Fruit fly (Drosophila melanogaster) whole organism, adult: ENCODE measurements around the gene CG8925.
"Not testable (repeated sequence)": the region's sequence is repeated elsewhere in the genome, so short reads cannot be mapped to it uniquely, and the experiment has no call there.

Experiments
- CG11617 ChIP-seq: fragments of 200-800 bp; sonication (Bioruptor generic); optimal IDR thresholded peaks from 2 replicates; lab custom pipeline; 2017; ENCODE audit warnings: mild to moderate bottlenecking, missing biosample characterization, missing genetic modification reagents, missing genetic modification characterization
- CG12768 ChIP-seq: fragments of 200-800 bp; sonication (Bioruptor generic); optimal IDR thresholded peaks from 2 replicates; lab custom pipeline; 2017; ENCODE audit warnings: missing biosample characterization, missing genetic modification characterization, mild to moderate bottlenecking, moderate library complexity, missing genetic modification reagents
- CG14711 ChIP-seq: fragments of 200-800 bp; sonication (Bioruptor generic); optimal IDR thresholded peaks from 2 replicates; lab custom pipeline; 2018; ENCODE audit warnings: missing biosample characterization, mild to moderate bottlenecking, missing genetic modification characterization, moderate library complexity
- CG1620 ChIP-seq: fragments of 200-800 bp; sonication (Bioruptor generic); optimal IDR thresholded peaks from 2 replicates; lab custom pipeline; 2016; ENCODE audit warnings: missing biosample characterization, missing genetic modification characterization
- CG33017 ChIP-seq: fragments of 200-800 bp; sonication (Bioruptor generic); optimal IDR thresholded peaks from 2 replicates; lab custom pipeline; 2018; ENCODE audit warnings: missing biosample characterization, mild to moderate bottlenecking, missing genetic modification characterization, moderate library complexity
- CG5204 ChIP-seq: fragments of 200-800 bp; sonication (Bioruptor generic); optimal IDR thresholded peaks from 2 replicates; lab custom pipeline; 2016; ENCODE audit warnings: missing biosample characterization, missing genetic modification characterization
- CG7045 ChIP-seq: fragments of 200-800 bp; sonication (Bioruptor generic); optimal IDR thresholded peaks from 2 replicates; lab custom pipeline; 2017; ENCODE audit warnings: missing biosample characterization, mild to moderate bottlenecking, missing genetic modification characterization
- CG7101 ChIP-seq: fragments of 200-800 bp; sonication (Bioruptor generic); optimal IDR thresholded peaks from 2 replicates; lab custom pipeline; 2018; ENCODE audit warnings: missing biosample characterization, mild to moderate bottlenecking, missing genetic modification characterization, moderate library complexity
- Clk ChIP-seq: fragments of 200-800 bp; sonication (Bioruptor generic); optimal IDR thresholded peaks from 2 replicates; lab custom pipeline; 2017; ENCODE audit warnings: missing biosample characterization, missing genetic modification characterization
- Crg-1 ChIP-seq: fragments of 200-800 bp; sonication (Bioruptor generic); optimal IDR thresholded peaks from 2 replicates; lab custom pipeline; 2016; ENCODE audit warnings: missing biosample characterization, missing genetic modification characterization
- Hr96 ChIP-seq: fragments of 200-800 bp; sonication (Bioruptor generic); optimal IDR thresholded peaks from 2 replicates; lab custom pipeline; 2016; ENCODE audit warnings: missing biosample characterization, missing genetic modification characterization
- Mnt ChIP-seq: fragments of 200-800 bp; sonication (Bioruptor generic); optimal IDR thresholded peaks from 2 replicates; lab custom pipeline; 2016; ENCODE audit warnings: missing biosample characterization, mild to moderate bottlenecking, missing genetic modification characterization
- bab1 ChIP-seq: fragments of 200-800 bp; sonication (Bioruptor generic); optimal IDR thresholded peaks from 3 replicates; lab custom pipeline; 2019; ENCODE audit warnings: missing biosample characterization, mild to moderate bottlenecking, missing genetic modification characterization, moderate library complexity
- cic ChIP-seq: fragments of 200-800 bp; sonication (Bioruptor generic); optimal IDR thresholded peaks from 2 replicates; lab custom pipeline; 2017; ENCODE audit warnings: missing biosample characterization, mild to moderate bottlenecking, missing genetic modification characterization, moderate library complexity
- cnc ChIP-seq, 2 experiments: fragments of >200 bp; optimal IDR thresholded peaks; 2 replicates each; lab custom pipeline; 2017
- kay ChIP-seq: fragments of 200-800 bp; sonication (Bioruptor generic); peaks from one replicate; lab custom pipeline; 2016; ENCODE audit warnings: missing biosample characterization, missing genetic modification characterization, borderline replicate concordance
- ovo ChIP-seq: fragments of 200-800 bp; sonication (Bioruptor generic); optimal IDR thresholded peaks from 2 replicates; lab custom pipeline; 2016; ENCODE audit warnings: missing biosample characterization, missing genetic modification characterization
- pad ChIP-seq: fragments of 200-800 bp; sonication (Bioruptor generic); optimal IDR thresholded peaks from 3 replicates; lab custom pipeline; 2017; ENCODE audit warnings: missing biosample characterization, missing genetic modification characterization, mild to moderate bottlenecking, moderate library complexity, missing genetic modification reagents
- tj ChIP-seq: fragments of 200-800 bp; sonication (Bioruptor generic); optimal IDR thresholded peaks from 3 replicates; lab custom pipeline; 2017; ENCODE audit warnings: missing biosample characterization, mild to moderate bottlenecking, missing genetic modification characterization, moderate library complexity
- toe ChIP-seq: fragments of 200-800 bp; sonication (Bioruptor generic); optimal IDR thresholded peaks from 2 replicates; lab custom pipeline; 2016; ENCODE audit warnings: missing biosample characterization, missing genetic modification characterization

CG8925 gene

DNA sequence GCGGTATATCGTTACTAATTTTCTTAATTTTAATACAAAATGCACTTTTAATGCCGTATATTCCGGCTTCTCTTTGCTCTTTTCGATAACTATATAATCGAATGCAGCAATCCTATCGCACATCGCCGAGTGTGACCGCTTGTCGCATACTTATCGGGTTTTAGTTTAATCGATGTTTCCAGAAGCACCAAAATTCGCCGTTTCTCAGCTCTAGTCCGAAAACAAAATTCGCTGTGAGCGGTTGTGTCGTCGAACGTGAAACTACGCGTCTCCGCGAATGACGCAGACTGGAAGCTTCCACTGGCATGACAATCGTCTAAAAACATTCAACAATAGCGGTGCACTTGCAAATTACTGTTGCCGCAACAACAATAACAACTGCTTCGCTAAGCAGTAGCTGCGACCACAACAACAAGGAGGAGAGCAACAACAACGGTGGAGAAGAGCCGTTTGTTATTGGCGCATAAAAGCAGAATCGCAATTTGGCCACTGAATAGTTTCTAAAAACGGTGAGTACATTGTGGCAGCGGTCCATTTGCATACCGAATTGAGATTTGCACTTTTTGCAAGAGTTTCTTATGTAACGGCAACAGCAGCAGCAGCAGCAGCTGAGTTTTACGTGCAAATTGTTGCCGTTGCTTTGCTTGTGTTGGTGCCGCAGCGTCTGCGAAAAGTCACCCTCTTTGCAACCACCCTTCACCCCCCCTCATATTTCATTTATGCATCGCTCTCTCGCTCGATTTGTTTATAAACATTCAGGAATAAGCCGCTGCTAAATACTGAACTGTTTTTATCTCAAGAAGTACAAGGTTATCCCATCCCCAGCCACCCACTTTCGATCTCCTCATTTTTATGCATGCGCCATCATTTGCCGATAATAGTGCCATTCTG is 15.2 kb downstream of the CG8925 start, which contains the start of gene sra:
Gene sra (plus strand): TSS at position 209 of the 891 bp plus-strand sequence.
- TF ChIP-seq bab1: peak; percentile 80
- TF ChIP-seq Hr96: no peak
- no peak for TF ChIP-seq CG7045 (GFP tag; lab: Kevin White, UChicago)
- peak; percentile 22 for TF ChIP-seq pad (GFP tag; lab: Kevin White, UChicago)
- peak; percentile 44 for TF ChIP-seq Crg-1 (GFP tag; lab: Kevin White, UChicago)
- peak; percentile 62 for TF ChIP-seq CG11617 (GFP tag; lab: Kevin White, UChicago)
- peak; percentile 29 for TF ChIP-seq CG1620
- peak; percentile 36 for TF ChIP-seq CG33017
- no peak for TF ChIP-seq Clk (GFP tag; lab: Kevin White, UChicago)
- peak; percentile 27 for TF ChIP-seq ovo (GFP tag; lab: Kevin White, UChicago)
- peak; percentile 31 for TF ChIP-seq CG7101 (tag; lab: Kevin White, UChicago)
- TF ChIP-seq cnc (optimal IDR thresholded peaks at IDR 0.05; lab: Kevin White, UChicago): no peak
- TF ChIP-seq CG5204 (GFP tag; lab: Kevin White, UChicago): no peak
- TF ChIP-seq CG14711 (tag; lab: Kevin White, UChicago): peak; percentile 39
- no peak for TF ChIP-seq kay (GFP tag; lab: Kevin White, UChicago)
- peak; percentile 66 for TF ChIP-seq Mnt (GFP tag; lab: Kevin White, UChicago)
- TF ChIP-seq tj (GFP tag; lab: Kevin White, UChicago): peak; percentile 71
- no peak for TF ChIP-seq CG12768 (GFP tag; lab: Kevin White, UChicago)
- TF ChIP-seq toe (GFP tag; lab: Kevin White, UChicago): no peak
- TF ChIP-seq cic (GFP tag; lab: Kevin White, UChicago): peak; percentile 37

DNA sequence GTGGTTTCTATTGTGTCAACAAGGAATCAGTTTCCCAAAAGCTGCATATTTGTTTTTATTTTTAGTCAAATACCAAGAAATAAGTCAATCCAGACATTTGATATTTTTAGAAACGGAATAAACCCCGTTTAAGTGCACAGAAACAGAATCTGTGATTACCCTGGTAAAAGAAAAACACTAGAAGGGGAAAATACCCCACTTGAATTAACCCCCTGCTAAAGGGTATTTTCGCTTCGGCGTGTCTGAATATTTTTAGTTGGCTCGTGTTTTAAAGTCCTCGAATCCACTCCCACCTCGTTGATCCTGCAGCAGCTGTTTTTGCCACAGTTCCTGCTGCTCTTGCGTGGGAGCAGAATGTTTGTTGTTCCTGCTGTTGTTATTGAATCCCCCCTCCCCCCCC is 15.9 kb downstream of the CG8925 start:
- TF ChIP-seq Clk (GFP tag; lab: Kevin White, UChicago): no peak
- TF ChIP-seq cic (GFP tag; lab: Kevin White, UChicago): no peak
- TF ChIP-seq kay (GFP tag; lab: Kevin White, UChicago): no peak
- no peak for TF ChIP-seq cnc (optimal IDR thresholded peaks at IDR 0.05; lab: Kevin White, UChicago)
- TF ChIP-seq toe (GFP tag; lab: Kevin White, UChicago): no peak
- no peak for TF ChIP-seq CG1620
- TF ChIP-seq CG33017: no peak
- TF ChIP-seq tj (GFP tag; lab: Kevin White, UChicago): no peak
- no peak for TF ChIP-seq CG5204 (GFP tag; lab: Kevin White, UChicago)

- not testable (repeated sequence) for TF ChIP-seq Hr96; CG7101 (tag; lab: Kevin White, UChicago); Crg-1 (GFP tag; lab: Kevin White, UChicago)
Observed at dm6 chr3R:16189464-16189863, 17.7 kb downstream of the CG8925 start, which contains the start of gene Bin1. Gene Bin1 (minus strand): TSS chr3R:16189564.

dm6 chr3R:16190183-16190763 is 18.5 kb downstream of the CG8925 start:
- peak; percentile 85 for TF ChIP-seq tj (GFP tag; lab: Kevin White, UChicago)
- TF ChIP-seq CG7101 (tag; lab: Kevin White, UChicago): no peak

DNA sequence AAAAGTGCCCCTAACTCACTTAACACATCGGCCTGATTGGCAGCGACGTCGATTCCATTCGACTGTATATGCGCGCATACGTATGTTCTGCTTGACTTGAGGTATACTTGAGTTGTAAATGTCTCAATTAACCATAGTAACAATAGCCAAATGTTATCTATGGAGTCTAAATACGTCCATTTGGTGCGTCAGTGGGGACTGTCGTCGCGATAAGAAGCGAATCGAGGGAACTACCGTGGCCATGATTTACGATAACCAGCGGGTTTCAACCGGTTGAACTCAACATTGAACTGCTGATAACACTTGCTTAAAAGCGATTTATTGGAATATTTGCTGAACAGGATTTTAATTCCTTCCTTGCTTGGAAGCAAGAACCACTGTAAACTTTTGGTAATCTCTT is 19.0 kb downstream of the CG8925 start:
- no peak for TF ChIP-seq ovo (GFP tag; lab: Kevin White, UChicago)
- TF ChIP-seq CG7101 (tag; lab: Kevin White, UChicago): no peak
- no peak for TF ChIP-seq CG12768 (GFP tag; lab: Kevin White, UChicago)
- no peak for TF ChIP-seq CG1620
- no peak for TF ChIP-seq bab1
- no peak for TF ChIP-seq CG33017
- no peak for TF ChIP-seq CG5204 (GFP tag; lab: Kevin White, UChicago)
- no peak for TF ChIP-seq Crg-1 (GFP tag; lab: Kevin White, UChicago)
- no peak for TF ChIP-seq CG11617 (GFP tag; lab: Kevin White, UChicago)
- no peak for TF ChIP-seq Mnt (GFP tag; lab: Kevin White, UChicago)
- TF ChIP-seq pad (GFP tag; lab: Kevin White, UChicago): no peak
- peak; percentile 94 for TF ChIP-seq cic (GFP tag; lab: Kevin White, UChicago)
- peak; percentile 43 for TF ChIP-seq tj (GFP tag; lab: Kevin White, UChicago)
- TF ChIP-seq kay (GFP tag; lab: Kevin White, UChicago): no peak
- no peak for TF ChIP-seq cnc (optimal IDR thresholded peaks at IDR 0.05; lab: Kevin White, UChicago)
- TF ChIP-seq toe (GFP tag; lab: Kevin White, UChicago): no peak
- TF ChIP-seq CG7045 (GFP tag; lab: Kevin White, UChicago): no peak

dm6 chr3R:16200497-16201019 is 28.8 kb downstream of the CG8925 start:
- TF ChIP-seq CG14711 (tag; lab: Kevin White, UChicago) (no peak), cic (GFP tag; lab: Kevin White, UChicago) (no peak), Hr96 (no peak), Clk (GFP tag; lab: Kevin White, UChicago) (no peak), kay (GFP tag; lab: Kevin White, UChicago) (peak; percentile 30)
